Worm (Caenorhabditis elegans): Measurements from ENCODE around the gene C30H6.9.

ce11 chrIV:17343482-17343881 lies 36.5 kb downstream of the C30H6.9 start, which contains the start of gene C49C3.11:
- no peak for TF ChIP-seq him-1 (tag; optimal IDR thresholded peaks at IDR 0.05)
- TF ChIP-seq dao-5 (tag; optimal IDR thresholded peaks at IDR 0.05) = no peak
